Fruit fly (Drosophila melanogaster): ENCODE results near the gene rumi.

- TF ChIP-seq EcR (GFP tag; optimal IDR thresholded peaks at IDR 0.05) (peak; percentile 28), Pif1B (GFP tag; optimal IDR thresholded peaks at IDR 0.05) (peak; percentile 54), fd96Ca (GFP tag; IDR thresholded peaks at IDR 0.05) (peak; percentile 95), gl (tag; optimal IDR thresholded peaks at IDR 0.05) (no peak), rn (GFP tag; IDR thresholded peaks at IDR 0.05) (no peak), Pif1A (GFP tag; optimal IDR thresholded peaks at IDR 0.05) (peak; percentile 57), CG8159 (tag; optimal IDR thresholded peaks at IDR 0.05) (no peak), Snoo (tag; optimal IDR thresholded peaks at IDR 0.05) (no peak), CG4496 (GFP tag; IDR thresholded peaks at IDR 0.05) (peak; percentile 82), Ets98B (GFP tag; IDR thresholded peaks at IDR 0.05) (peak; percentile 96)
These were observed 31.0 kb upstream of the rumi start for dm6 chr3R:22781412-22781811.

All from whole organism, pupa.